Fruit fly (Drosophila melanogaster): ENCODE data around the gene PGAP5.
A peak's percentile ranks its signal among the peaks of the same experiment; 100 is the strongest.

The PGAP5 gene

dm6 chr2L:8239712-8240245 lies 41.1 kb downstream of the PGAP5 start, which contains the start of gene Pvr (continued):
- TF ChIP-seq CG8944 (GFP tag; optimal IDR thresholded peaks at IDR 0.05) = no peak
- no peak for TF ChIP-seq dimm (GFP tag; IDR thresholded peaks at IDR 0.05)
- no peak for TF ChIP-seq CG10321 (GFP tag; IDR thresholded peaks at IDR 0.05)
- TF ChIP-seq en (GFP tag; optimal IDR thresholded peaks at IDR 0.05) = no peak
- 0 out of 2 replicates have a peak, but pooled peaks have one; percentile 14 for TF ChIP-seq sob (GFP tag; IDR thresholded peaks at IDR 0.05)
- TF ChIP-seq CG2120 (GFP tag; optimal IDR thresholded peaks at IDR 0.05) = no peak
- TF ChIP-seq CG32772 (GFP tag; IDR thresholded peaks at IDR 0.05) = no peak
- TF ChIP-seq CG17359 (tag; optimal IDR thresholded peaks at IDR 0.05) = no peak
- no peak for TF ChIP-seq yki (optimal IDR thresholded peaks at IDR 0.05)
- no peak for TF ChIP-seq CG14965 (GFP tag; optimal IDR thresholded peaks at IDR 0.05; ENCODE audit: borderline replicate concordance)
- peak; percentile 91 for TF ChIP-seq ato (GFP tag; IDR thresholded peaks at IDR 0.05; ENCODE audit: partially characterized antibody)
- no peak for TF ChIP-seq gt (GFP tag; IDR thresholded peaks at IDR 0.05)
- TF ChIP-seq Dek (tag; optimal IDR thresholded peaks at IDR 0.05) = no peak
- no peak for TF ChIP-seq ro (GFP tag; IDR thresholded peaks at IDR 0.05)
- no peak for TF ChIP-seq CG4854 (GFP tag; optimal IDR thresholded peaks at IDR 0.05)
- peak; percentile 6 for TF ChIP-seq CG33557 (GFP tag; optimal IDR thresholded peaks at IDR 0.05)
- TF ChIP-seq Dip3 (GFP tag; optimal IDR thresholded peaks at IDR 0.05) = no peak
- TF ChIP-seq p53 (GFP tag; optimal IDR thresholded peaks at IDR 0.05) = no peak
- no peak for TF ChIP-seq wek (GFP tag; optimal IDR thresholded peaks at IDR 0.05)
- no peak for TF ChIP-seq toy (GFP tag; IDR thresholded peaks at IDR 0.05)
- TF ChIP-seq cas (GFP tag; IDR thresholded peaks at IDR 0.05) = no peak
- TF ChIP-seq CG12744 (GFP tag; optimal IDR thresholded peaks at IDR 0.05) = no peak
- no peak for TF ChIP-seq pfk (GFP tag; optimal IDR thresholded peaks at IDR 0.05)
- no peak for TF ChIP-seq CG2712 (tag; optimal IDR thresholded peaks at IDR 0.05)
- no peak for TF ChIP-seq CG15011 (GFP tag; optimal IDR thresholded peaks at IDR 0.05)
- no peak for TF ChIP-seq GATAe (GFP tag; conservative IDR thresholded peaks at IDR 0.05)
- peak; percentile 53 for TF ChIP-seq CG3847 (GFP tag; IDR thresholded peaks at IDR 0.05)
- no peak for TF ChIP-seq Bdp1 (GFP tag; optimal IDR thresholded peaks at IDR 0.05)
- no peak for TF ChIP-seq CG10979 (tag; optimal IDR thresholded peaks at IDR 0.05)
- TF ChIP-seq TFAM (GFP tag; optimal IDR thresholded peaks at IDR 0.05) = no peak
- TF ChIP-seq CG1647 (GFP tag; optimal IDR thresholded peaks at IDR 0.05) = no peak
- TF ChIP-seq trh (GFP tag; optimal IDR thresholded peaks at IDR 0.05) = no peak
- peak; percentile 50 for TF ChIP-seq CG9437 (GFP tag; optimal IDR thresholded peaks at IDR 0.05)
- no peak for TF ChIP-seq CG17328 (GFP tag; IDR thresholded peaks at IDR 0.05)
- TF ChIP-seq CG4730 (GFP tag; IDR thresholded peaks at IDR 0.05) = no peak
- peak; percentile 28 for TF ChIP-seq MTF-1 (GFP tag; optimal IDR thresholded peaks at IDR 0.05; ENCODE audit: borderline replicate concordance)
- TF ChIP-seq tin (GFP tag; optimal IDR thresholded peaks at IDR 0.05) = no peak
- TF ChIP-seq CG4282 (GFP tag; optimal IDR thresholded peaks at IDR 0.05) = no peak
- peak; percentile 29 for TF ChIP-seq CoRest (tag; optimal IDR thresholded peaks at IDR 0.05)
- no peak for TF ChIP-seq emc (GFP tag; optimal IDR thresholded peaks at IDR 0.05)
- TF ChIP-seq CG31388 (GFP tag; optimal IDR thresholded peaks at IDR 0.05) = no peak
- TF ChIP-seq D (optimal IDR thresholded peaks at IDR 0.05) = no peak
- no peak for TF ChIP-seq D (GFP tag; optimal IDR thresholded peaks at IDR 0.05)
- TF ChIP-seq inv (GFP tag; IDR thresholded peaks at IDR 0.05; ENCODE audit: partially characterized antibody) = peak; percentile 94
- TF ChIP-seq CG2129 (GFP tag; IDR thresholded peaks at IDR 0.05; ENCODE audit: partially characterized antibody) = peak; percentile 75
- no peak for TF ChIP-seq CG9727 (GFP tag; optimal IDR thresholded peaks at IDR 0.05)
- TF ChIP-seq gsb (GFP tag; IDR thresholded peaks at IDR 0.05) = no peak
- TF ChIP-seq onecut (GFP tag; IDR thresholded peaks at IDR 0.05) = no peak
- TF ChIP-seq fd3F (GFP tag; optimal IDR thresholded peaks at IDR 0.05) = no peak
- no peak for TF ChIP-seq Hey (tag; optimal IDR thresholded peaks at IDR 0.05)
- TF ChIP-seq CG11723 (GFP tag; optimal IDR thresholded peaks at IDR 0.05) = no peak
- peak; percentile 86 for TF ChIP-seq CG14710 (tag; optimal IDR thresholded peaks at IDR 0.05)
